Worm (Caenorhabditis elegans): Measurements from ENCODE around the gene dmd-3.
A peak's percentile ranks its signal among the peaks of the same experiment; 100 is the strongest.

Gene dmd-3

DNA sequence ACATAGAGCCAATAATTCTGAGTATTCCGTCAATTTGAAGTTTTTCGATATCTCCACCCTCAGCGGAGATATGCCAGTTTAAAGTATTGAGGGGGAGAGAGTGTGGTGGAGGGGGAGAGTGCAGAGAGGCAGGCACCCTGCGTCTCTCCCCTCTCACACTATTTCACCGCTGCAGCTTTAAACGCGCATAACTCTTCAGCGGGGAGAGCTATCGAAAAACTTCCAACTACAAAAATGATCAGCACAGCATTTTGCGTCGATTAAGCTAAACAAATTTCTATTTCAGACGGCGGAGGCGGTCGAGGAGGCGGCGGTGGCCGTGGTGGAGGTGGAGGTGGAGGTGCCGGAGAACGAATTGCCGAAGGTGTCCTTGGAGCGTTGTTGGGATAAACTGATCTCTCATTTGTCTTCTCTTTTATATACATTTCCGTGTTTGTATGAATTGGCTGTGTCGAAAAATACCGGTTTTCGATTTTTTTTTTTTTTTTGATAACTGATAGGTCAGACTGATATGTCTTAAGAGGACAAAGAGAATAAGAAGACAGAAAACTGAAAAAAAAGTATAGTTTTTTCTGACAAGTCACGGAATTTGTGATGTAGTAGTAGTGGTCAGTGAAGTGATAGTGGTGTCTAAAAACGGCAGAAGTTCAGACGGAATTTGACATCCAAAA, 43.2 kb downstream of the dmd-3 start (continued):
- TF ChIP-seq ets-4 (GFP tag; optimal IDR thresholded peaks at IDR 0.05) (no peak), nhr-120 (GFP tag; IDR thresholded peaks at IDR 0.05) (0 out of 2 replicates have a peak, but pooled peaks have one; percentile 57), lin-26 (GFP tag; IDR thresholded peaks at IDR 0.05) (no peak), die-1 (tag; optimal IDR thresholded peaks at IDR 0.05) (no peak), hmg-1.2 (GFP tag; IDR thresholded peaks at IDR 0.05) (peak; percentile 79), ceh-100 (GFP tag; IDR thresholded peaks at IDR 0.05) (no peak)

DNA sequence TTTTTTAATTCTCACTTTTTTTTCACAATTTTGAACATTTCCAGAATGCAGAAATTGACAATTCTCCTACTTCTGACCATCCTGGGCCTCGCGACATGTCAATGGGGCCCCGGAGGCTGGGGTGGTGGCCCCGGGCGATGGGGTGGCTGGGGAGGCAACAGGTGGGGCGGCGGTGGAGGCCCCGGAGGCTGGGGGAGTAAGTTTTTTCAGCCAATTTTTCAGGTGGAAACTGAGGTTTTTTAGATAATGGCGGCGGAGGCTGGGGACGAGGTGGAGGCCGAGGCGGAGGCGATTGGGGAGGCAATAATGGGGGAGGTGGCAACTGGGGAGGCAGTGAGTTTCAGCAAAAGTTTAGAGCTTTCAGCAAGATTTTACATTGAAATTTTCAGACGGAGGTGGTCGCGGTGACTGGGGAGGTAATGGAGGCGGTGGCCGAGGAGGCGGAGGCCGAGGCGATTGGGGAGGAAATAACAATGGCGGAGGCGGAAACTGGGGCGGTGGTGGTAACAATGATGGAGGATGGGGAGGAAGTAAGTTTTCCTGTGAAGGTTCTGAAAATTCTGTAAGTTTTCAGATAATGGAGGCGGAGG, 44.8 kb downstream of the dmd-3 start:
- TF ChIP-seq T26A5.8 (tag; optimal IDR thresholded peaks at IDR 0.05) (no peak), repo-1 (tag; optimal IDR thresholded peaks at IDR 0.05) (no peak), B0261.1 (tag; optimal IDR thresholded peaks at IDR 0.05) (no peak), fkh-3 (tag; optimal IDR thresholded peaks at IDR 0.05) (no peak), lin-26 (GFP tag; IDR thresholded peaks at IDR 0.05) (0 out of 2 replicates have a peak, but pooled peaks have one; percentile 35), F52B5.7 (tag; optimal IDR thresholded peaks at IDR 0.05) (no peak), zfh-2 (GFP tag; conservative IDR thresholded peaks at IDR 0.05) (peak; percentile 85), madf-10 (tag; optimal IDR thresholded peaks at IDR 0.05) (no peak), madf-6 (GFP tag; IDR thresholded peaks at IDR 0.05) (0 out of 2 replicates have a peak, but pooled peaks have one; percentile 25), efl-1 (GFP tag; optimal IDR thresholded peaks at IDR 0.05) (no peak), cebp-1 (GFP tag; IDR thresholded peaks at IDR 0.05) (no peak), cebp-1 (tag; optimal IDR thresholded peaks at IDR 0.05) (no peak), C06A6.2 (GFP tag; conservative IDR thresholded peaks at IDR 0.05) (no peak), F37B4.10 (GFP tag; IDR thresholded peaks at IDR 0.05) (no peak), unc-62 (GFP tag; optimal IDR thresholded peaks at IDR 0.05) (no peak), mcd-1 (GFP tag; IDR thresholded peaks at IDR 0.05) (peak; percentile 38), gei-17 (GFP tag; optimal IDR thresholded peaks at IDR 0.05) (no peak), ztf-22 (GFP tag; optimal IDR thresholded peaks at IDR 0.05) (no peak), akir-1 (GFP tag; optimal IDR thresholded peaks at IDR 0.05) (no peak), ceh-40 (GFP tag; IDR thresholded peaks at IDR 0.05) (no peak), rcor-1 (GFP tag; IDR thresholded peaks at IDR 0.05) (no peak), mxl-1 (tag; optimal IDR thresholded peaks at IDR 0.05) (no peak), ztf-28 (GFP tag; IDR thresholded peaks at IDR 0.05) (no peak), attf-3 (GFP tag; conservative IDR thresholded peaks at IDR 0.05) (no peak), ZK185.1 (tag; optimal IDR thresholded peaks at IDR 0.05; ENCODE audit: poor library complexity, severe bottlenecking) (no peak), attf-5 (GFP tag; optimal IDR thresholded peaks at IDR 0.05) (no peak), nfya-2 (GFP tag; IDR thresholded peaks at IDR 0.05) (no peak), Y67H2A.10 (GFP tag; conservative IDR thresholded peaks at IDR 0.05) (no peak), F33H1.4 (GFP tag; IDR thresholded peaks at IDR 0.05) (no peak), ekl-4 (GFP tag; IDR thresholded peaks at IDR 0.05) (no peak), chd-7 (tag; optimal IDR thresholded peaks at IDR 0.05) (no peak), nhr-80 (tag; optimal IDR thresholded peaks at IDR 0.05) (no peak), sptf-2 (GFP tag; optimal IDR thresholded peaks at IDR 0.05) (no peak), let-607 (tag; optimal IDR thresholded peaks at IDR 0.05) (peak in 1 of 2 experiments; percentile 14), hmg-20 (GFP tag; IDR thresholded peaks at IDR 0.05) (no peak), dpff-1 (tag; optimal IDR thresholded peaks at IDR 0.05) (no peak), cebp-2 (GFP tag; IDR thresholded peaks at IDR 0.05) (no peak), atf-7 (tag; optimal IDR thresholded peaks at IDR 0.05) (no peak), dpl-1 (GFP tag; optimal IDR thresholded peaks at IDR 0.05) (no peak), F22D6.2 (tag; optimal IDR thresholded peaks at IDR 0.05) (no peak), Y95B8A.8 (GFP tag; IDR thresholded peaks at IDR 0.05) (no peak), aptf-2 (GFP tag; conservative IDR thresholded peaks at IDR 0.05) (no peak)

All from whole organism, young adult.